Fruit fly (Drosophila melanogaster): ENCODE data around the gene CG5116.
A peak's percentile ranks its signal among the peaks of the same experiment; 100 is the strongest.

CG5116 gene

dm6 chr3R:25445546-25446400 lies 37.1 kb upstream of the CG5116 start (continued):
- TF ChIP-seq CG17186 (GFP tag; optimal IDR thresholded peaks at IDR 0.05) (no peak), gro (GFP tag; optimal IDR thresholded peaks at IDR 0.05) (no peak), bab2 (GFP tag; optimal IDR thresholded peaks at IDR 0.05) (peak; percentile 35), CG12769 (tag; optimal IDR thresholded peaks at IDR 0.05) (peak; percentile 24), Drgx (GFP tag; IDR thresholded peaks at IDR 0.05) (peak; percentile 90), bbx (GFP tag; IDR thresholded peaks at IDR 0.05; ENCODE audit: partially characterized antibody) (no peak; the same call in 1 of the 2 replicates), Xrp1 (GFP tag; IDR thresholded peaks at IDR 0.05) (peak; percentile 90), CG9437 (GFP tag; optimal IDR thresholded peaks at IDR 0.05) (no peak), CG31441 (GFP tag; IDR thresholded peaks at IDR 0.05) (peak; percentile 75), hb (GFP tag; IDR thresholded peaks at IDR 0.05; ENCODE audit: partially characterized antibody) (no peak), Taf1 (GFP tag; IDR thresholded peaks at IDR 0.05) (no peak), CG15601 (tag; optimal IDR thresholded peaks at IDR 0.05) (peak; percentile 60), sim (GFP tag; IDR thresholded peaks at IDR 0.05) (peak; percentile 63; the same call in 1 of the 2 replicates), CG9817 (tag; optimal IDR thresholded peaks at IDR 0.05) (no peak), eyg (GFP tag; optimal IDR thresholded peaks at IDR 0.05) (peak; percentile 4), grn (GFP tag; optimal IDR thresholded peaks at IDR 0.05) (no peak), scrt (GFP tag; optimal IDR thresholded peaks at IDR 0.05) (no peak), CG2889 (GFP tag; IDR thresholded peaks at IDR 0.05) (no peak; the same call in 2 of the 3 replicates), E2f1 (GFP tag; IDR thresholded peaks at IDR 0.05) (peak; percentile 61; the same call in 1 of the 2 replicates), Sox100B (GFP tag; optimal IDR thresholded peaks at IDR 0.05) (peak; percentile 70), CG15011 (GFP tag; optimal IDR thresholded peaks at IDR 0.05) (peak; percentile 29), Dip2 (GFP tag; IDR thresholded peaks at IDR 0.05) (no peak), rib (GFP tag; IDR thresholded peaks at IDR 0.05) (no peak), CG9932 (GFP tag; IDR thresholded peaks at IDR 0.05) (no peak), klu (GFP tag; IDR thresholded peaks at IDR 0.05) (no peak), emc (GFP tag; optimal IDR thresholded peaks at IDR 0.05) (no peak), Dfd (GFP tag; optimal IDR thresholded peaks at IDR 0.05) (no peak), CG12744 (GFP tag; optimal IDR thresholded peaks at IDR 0.05) (no peak), ab (GFP tag; optimal IDR thresholded peaks at IDR 0.05) (peak; percentile 49), Sox102F (GFP tag; optimal IDR thresholded peaks at IDR 0.05) (peak; percentile 83), zf30C (GFP tag; optimal IDR thresholded peaks at IDR 0.05) (peak; percentile 63), CG15269 (tag; optimal IDR thresholded peaks at IDR 0.05) (peak; percentile 27), CG8765 (GFP tag; IDR thresholded peaks at IDR 0.05) (peak; percentile 35; the same call in 1 of the 2 replicates), az2 (GFP tag; optimal IDR thresholded peaks at IDR 0.05) (peak; percentile 70), CG6813 (GFP tag; optimal IDR thresholded peaks at IDR 0.05) (peak; percentile 66), pho (GFP tag; optimal IDR thresholded peaks at IDR 0.05) (no peak), CG3407 (GFP tag; optimal IDR thresholded peaks at IDR 0.05) (peak; percentile 76), amos (GFP tag; IDR thresholded peaks at IDR 0.05; ENCODE audit: partially characterized antibody) (no peak), trh (GFP tag; optimal IDR thresholded peaks at IDR 0.05) (peak; percentile 37), chn (GFP tag; optimal IDR thresholded peaks at IDR 0.05) (peak; percentile 45), Chrac-16 (GFP tag; optimal IDR thresholded peaks at IDR 0.05) (peak; percentile 72), CG6654 (GFP tag; optimal IDR thresholded peaks at IDR 0.05) (peak; percentile 57), CG4730 (GFP tag; IDR thresholded peaks at IDR 0.05) (no peak), lilli (GFP tag; optimal IDR thresholded peaks at IDR 0.05) (peak; percentile 39), D19B (GFP tag; optimal IDR thresholded peaks at IDR 0.05) (no peak), ind (GFP tag; optimal IDR thresholded peaks at IDR 0.05) (peak; percentile 53), odd (GFP tag; optimal IDR thresholded peaks at IDR 0.05) (peak; percentile 36), CG14860 (GFP tag; IDR thresholded peaks at IDR 0.05; ENCODE audit: partially characterized antibody) (peak; percentile 55; the same call in 1 of the 3 replicates), wdn (GFP tag; IDR thresholded peaks at IDR 0.05) (no peak)

All from whole organism, embryonic.